Worm (Caenorhabditis elegans): ENCODE results near the gene T27E7.3.
"Not testable (repeated sequence)": the region's sequence is repeated elsewhere in the genome, so short reads cannot be mapped to it uniquely, and the experiment has no call there.

DNA sequence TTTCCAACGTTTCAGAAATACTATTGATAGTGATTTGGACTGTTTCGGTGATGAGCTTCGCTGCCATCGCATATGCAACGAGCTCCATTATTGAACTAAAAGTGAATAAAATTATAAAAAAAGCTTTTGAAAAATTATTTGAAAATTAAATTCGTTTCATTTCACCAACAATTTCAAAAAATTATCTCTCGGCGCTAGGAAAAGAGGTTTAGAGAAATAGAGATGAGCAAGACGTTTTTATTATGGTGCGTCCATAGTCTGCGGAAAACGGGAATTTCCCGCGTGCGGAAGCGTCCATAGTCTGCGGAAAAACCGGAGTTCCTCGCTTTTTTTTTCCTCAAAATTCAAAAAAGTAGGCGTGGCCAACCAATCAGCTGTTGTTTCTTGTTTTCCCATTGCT lies 23.1 kb downstream of the T27E7.3 start, which contains the start of gene pals-30:
- TF ChIP-seq tbx-11 (GFP tag; IDR thresholded peaks at IDR 0.05); scrt-1 (GFP tag; IDR thresholded peaks at IDR 0.05); hnd-1 (tag; optimal IDR thresholded peaks at IDR 0.05); pes-1 (GFP tag; IDR thresholded peaks at IDR 0.05); flt-1 (GFP tag; IDR thresholded peaks at IDR 0.05); sea-1 (GFP tag; conservative IDR thresholded peaks at IDR 0.05); F13C5.2 (tag; optimal IDR thresholded peaks at IDR 0.05); ceh-13 (GFP tag; optimal IDR thresholded peaks at IDR 0.05); hmbx-1 (tag; optimal IDR thresholded peaks at IDR 0.05); tra-4 (tag; optimal IDR thresholded peaks at IDR 0.05); ets-7 (tag; optimal IDR thresholded peaks at IDR 0.05); ama-1 (optimal IDR thresholded peaks at IDR 0.05): not testable (repeated sequence)

Data from whole organism, early embryonic.